Worm (Caenorhabditis elegans) whole organism, L2 larva: ENCODE data around the gene T25D3.4.
"Not testable (repeated sequence)": the region's sequence is repeated elsewhere in the genome, so short reads cannot be mapped to it uniquely, and the experiment has no call there.

Experiments
- C34F6.9 ChIP-seq: fragments of 150-350 bp; optimal IDR thresholded peaks from 2 replicates; lab custom pipeline; 2014; ENCODE audit warnings: missing biosample characterization, missing genetic modification characterization
- F13H6.1 ChIP-seq: sonication (generic microtip); optimal IDR thresholded peaks from 2 replicates; lab custom pipeline; 2016; ENCODE audit warnings: missing genetic modification characterization, missing compliant biosample characterization
- R02D3.7 ChIP-seq: fragments of 150-350 bp; optimal IDR thresholded peaks from 2 replicates; lab custom pipeline; 2014; ENCODE audit warnings: missing biosample characterization, missing genetic modification characterization
- Y55F3AM.14 ChIP-seq: fragments of 200-800 bp; sonication (Bioruptor generic); optimal IDR thresholded peaks from 2 replicates; lab custom pipeline; 2018; ENCODE audit warnings: mild to moderate bottlenecking, missing genetic modification characterization, missing compliant biosample characterization
- alr-1 ChIP-seq: fragments of 150-350 bp; optimal IDR thresholded peaks from 2 replicates; lab custom pipeline; 2014; ENCODE audit warnings: missing biosample characterization, missing genetic modification characterization
- ama-1 ChIP-seq: fragments of 150-350 bp; optimal IDR thresholded peaks from 2 replicates; lab custom pipeline; 2018; ENCODE audit warnings: inconsistent platforms
- ceh-16 ChIP-seq: fragments of 150-350 bp; optimal IDR thresholded peaks from 2 replicates; lab custom pipeline; 2014; ENCODE audit warnings: missing biosample characterization, missing genetic modification characterization
- ceh-82 ChIP-seq: fragments of 150-350 bp; optimal IDR thresholded peaks from 2 replicates; lab custom pipeline; 2014; ENCODE audit warnings: missing biosample characterization, missing genetic modification characterization
- crh-2 ChIP-seq: sonication (generic microtip); optimal IDR thresholded peaks from 2 replicates; lab custom pipeline; 2017; ENCODE audit warnings: missing biosample characterization, missing genetic modification characterization
- elt-1 ChIP-seq: fragments of 150-350 bp; optimal IDR thresholded peaks from 2 replicates; lab custom pipeline; 2014; ENCODE audit warnings: missing biosample characterization, missing genetic modification characterization
- elt-3 ChIP-seq: sonication (generic microtip); optimal IDR thresholded peaks from 2 replicates; lab custom pipeline; 2017; ENCODE audit warnings: missing biosample characterization, missing genetic modification characterization
- gmeb-1 ChIP-seq: fragments of 150-350 bp; optimal IDR thresholded peaks from 2 replicates; lab custom pipeline; 2014; ENCODE audit warnings: missing biosample characterization, missing genetic modification characterization
- lin-13 ChIP-seq: fragments of 150-350 bp; optimal IDR thresholded peaks from 2 replicates; lab custom pipeline; 2014; ENCODE audit warnings: missing biosample characterization, missing genetic modification reagents, missing genetic modification characterization
- lsy-2 ChIP-seq, 2 experiments: fragments of 150-350 bp in 1 of 2; sonication (generic microtip) in 1 of 2; optimal IDR thresholded peaks; 2 replicates each; lab custom pipeline; 2014 to 2017; ENCODE audit warnings: missing biosample characterization in 2 of 2, missing genetic modification characterization in 2 of 2
- mab-5 ChIP-seq: fragments of 150-350 bp; optimal IDR thresholded peaks from 2 replicates; lab custom pipeline; 2014; ENCODE audit warnings: missing biosample characterization, missing genetic modification characterization
- mbf-1 ChIP-seq: sonication (generic microtip); optimal IDR thresholded peaks from 2 replicates; lab custom pipeline; 2017; ENCODE audit warnings: missing biosample characterization, missing genetic modification characterization
- nhr-10 ChIP-seq: sonication (generic microtip); optimal IDR thresholded peaks from 2 replicates; lab custom pipeline; 2017; ENCODE audit warnings: missing biosample characterization, missing genetic modification characterization
- nhr-11 ChIP-seq: fragments of 150-350 bp; optimal IDR thresholded peaks from 2 replicates; lab custom pipeline; 2014; ENCODE audit warnings: missing biosample characterization, missing genetic modification characterization
- nhr-12 ChIP-seq: fragments of 150-350 bp; optimal IDR thresholded peaks from 2 replicates; lab custom pipeline; 2014; ENCODE audit warnings: missing biosample characterization, missing genetic modification characterization
- nhr-21 ChIP-seq: fragments of 150-350 bp; optimal IDR thresholded peaks from 2 replicates; lab custom pipeline; 2014; ENCODE audit warnings: missing biosample characterization, missing genetic modification characterization
- nhr-23 ChIP-seq: fragments of 150-350 bp; optimal IDR thresholded peaks from 2 replicates; lab custom pipeline; 2014; ENCODE audit warnings: missing biosample characterization, missing genetic modification reagents, missing genetic modification characterization
- nhr-25 ChIP-seq: fragments of 150-350 bp; sonication (generic microtip); optimal IDR thresholded peaks from 3 replicates; lab custom pipeline; 2014; ENCODE audit warnings: missing biosample characterization, missing genetic modification characterization
- nhr-6 ChIP-seq: fragments of 150-350 bp; optimal IDR thresholded peaks from 2 replicates; lab custom pipeline; 2014; ENCODE audit warnings: missing biosample characterization, missing genetic modification characterization
- peb-1 ChIP-seq: fragments of 150-350 bp; optimal IDR thresholded peaks from 2 replicates; lab custom pipeline; 2014; ENCODE audit warnings: missing biosample characterization, missing genetic modification characterization
- sem-4 ChIP-seq: fragments of 150-350 bp; optimal IDR thresholded peaks from 2 replicates; lab custom pipeline; 2014; ENCODE audit warnings: missing biosample characterization, missing genetic modification reagents, missing genetic modification characterization
- skn-1 ChIP-seq: sonication (generic microtip); optimal IDR thresholded peaks from 2 replicates; lab custom pipeline; 2017; ENCODE audit warnings: missing biosample characterization, missing genetic modification characterization
- sma-3 ChIP-seq: sonication (generic microtip); optimal IDR thresholded peaks from 2 replicates; lab custom pipeline; 2016; ENCODE audit warnings: missing genetic modification reagents, missing genetic modification characterization, missing compliant biosample characterization
- sma-9 ChIP-seq, 2 experiments: fragments of 150-350 bp in 1 of 2; sonication (generic microtip) in 1 of 2; optimal IDR thresholded peaks; 2 replicates each; lab custom pipeline; 2014 to 2016; ENCODE audit warnings: missing genetic modification characterization in 2 of 2, mild to moderate bottlenecking in 1 of 2, missing biosample characterization in 1 of 2, missing compliant biosample characterization in 1 of 2, missing genetic modification reagents in 1 of 2, moderate library complexity in 1 of 2
- snpc-4 ChIP-seq: fragments of 150-350 bp; optimal IDR thresholded peaks from 2 replicates; lab custom pipeline; 2014; ENCODE audit warnings: missing biosample characterization, missing genetic modification characterization
- unc-55 ChIP-seq: fragments of 150-350 bp; sonication (generic microtip); optimal IDR thresholded peaks from 3 replicates; lab custom pipeline; 2014; ENCODE audit warnings: missing biosample characterization, missing genetic modification reagents, missing genetic modification characterization
- unc-62 ChIP-seq: fragments of 150-350 bp; optimal IDR thresholded peaks from 2 replicates; lab custom pipeline; 2014; ENCODE audit warnings: missing biosample characterization, missing genetic modification reagents, missing genetic modification characterization
- ztf-1 ChIP-seq: fragments of 200-800 bp; sonication (Bioruptor generic); conservative IDR thresholded peaks from 2 replicates; pipeline ENCODE4 v1.3.6; 2022; ENCODE audit warnings: missing genetic modification characterization, missing compliant biosample characterization
- ztf-11 ChIP-seq: sonication (generic microtip); optimal IDR thresholded peaks from 2 replicates; lab custom pipeline; 2017; ENCODE audit warnings: missing biosample characterization, missing genetic modification characterization

The T25D3.4 gene

ce11 chrII:146933-147332 lies at the start of gene T25D3.4:
Gene T25D3.4 (plus strand): TSS chrII:147233.
- TF ChIP-seq mbf-1 (tag; lab: Kevin White, UChicago): no peak
- peak; percentile 14 for TF ChIP-seq unc-55

DNA sequence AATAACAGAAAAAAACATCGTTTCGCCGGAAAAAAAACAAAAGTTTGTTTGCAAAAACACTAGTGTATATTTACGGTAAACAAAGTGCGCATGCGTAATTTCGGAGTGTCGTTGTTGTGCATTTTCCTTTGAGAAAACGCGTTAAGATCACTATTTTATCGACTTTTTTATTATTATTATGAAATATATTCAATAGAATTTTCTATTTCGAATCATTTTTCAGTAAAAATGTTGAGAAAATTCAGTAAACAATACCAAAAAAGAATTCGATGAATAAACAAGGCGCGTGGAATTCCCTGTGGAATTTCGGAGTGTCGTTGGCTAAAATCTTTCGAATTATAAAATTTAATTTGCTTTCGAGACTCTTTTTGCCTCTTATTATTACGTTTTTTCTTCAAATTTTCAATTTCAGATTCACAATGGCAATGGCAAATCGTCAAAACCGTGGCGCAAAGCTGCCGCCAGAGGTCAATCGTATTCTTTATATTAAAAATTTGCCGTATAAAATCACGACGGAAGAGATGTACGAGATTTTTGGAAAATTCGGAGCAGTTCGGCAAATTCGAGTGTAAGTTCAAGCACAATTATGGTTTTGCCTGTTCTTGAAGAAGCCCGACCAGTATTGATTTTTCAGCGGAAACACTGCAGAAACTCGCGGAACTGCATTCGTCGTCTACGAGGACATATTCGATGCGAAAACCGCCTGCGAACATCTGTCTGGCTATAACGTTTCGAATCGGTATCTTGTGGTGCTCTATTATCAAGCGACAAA lies 48.9 kb upstream of the T25D3.4 start, which contains the start of the genes luc-7L3 and sftb-6:
TSS of gene luc-7L3 (minus strand) at position 36 of the 772 bp plus-strand sequence.
TSS of gene sftb-6 (plus strand) at position 413 of the 772 bp plus-strand sequence.
- no peak for TF ChIP-seq ama-1
- TF ChIP-seq nhr-6 (tag; lab: Kevin White, UChicago): peak; percentile 20
- TF ChIP-seq nhr-25 (tag; lab: Kevin White, UChicago): peak; percentile 43
- TF ChIP-seq crh-2 (tag; lab: Kevin White, UChicago): peak; percentile 40
- TF ChIP-seq sma-3 (GFP tag; lab: Kevin White, UChicago): peak; percentile 52
- TF ChIP-seq peb-1 (tag; lab: Kevin White, UChicago): no peak
- no peak for TF ChIP-seq sem-4 (tag; lab: Kevin White, UChicago)
- no peak for TF ChIP-seq nhr-10
- TF ChIP-seq mab-5 (tag; lab: Kevin White, UChicago): no peak
- no peak for TF ChIP-seq nhr-23 (tag; lab: Kevin White, UChicago)
- TF ChIP-seq elt-1 (tag; lab: Kevin White, UChicago): no peak
- TF ChIP-seq sma-9 (GFP tag; optimal IDR thresholded peaks at IDR 0.05; lab: Kevin White, UChicago): no peak
- TF ChIP-seq sma-9 (tag; optimal IDR thresholded peaks at IDR 0.05; lab: Kevin White, UChicago): no peak
- peak; percentile 93 for TF ChIP-seq R02D3.7 (tag; lab: Kevin White, UChicago)
- TF ChIP-seq unc-55: peak; percentile 74
- peak; percentile 54 to 83 for TF ChIP-seq lsy-2 (tag; optimal IDR thresholded peaks at IDR 0.05; lab: Kevin White, UChicago)
- TF ChIP-seq ceh-16 (tag; lab: Kevin White, UChicago): no peak
- TF ChIP-seq skn-1: no peak
- TF ChIP-seq ztf-1 (GFP tag; lab: Robert Waterston, UW): no peak
- no peak for TF ChIP-seq snpc-4 (tag; lab: Kevin White, UChicago)
- TF ChIP-seq nhr-12: no peak
- TF ChIP-seq gmeb-1 (tag; lab: Kevin White, UChicago): peak; percentile 74
- no peak for TF ChIP-seq mbf-1 (tag; lab: Kevin White, UChicago)
- no peak for TF ChIP-seq ceh-82 (tag; lab: Kevin White, UChicago)
- no peak for TF ChIP-seq alr-1 (tag; lab: Kevin White, UChicago)
- no peak for TF ChIP-seq F13H6.1 (tag; lab: Kevin White, UChicago)
- TF ChIP-seq ztf-11 (tag; lab: Kevin White, UChicago): no peak
- TF ChIP-seq unc-62 (GFP tag; lab: Kevin White, UChicago): no peak
- TF ChIP-seq elt-3 (tag; lab: Kevin White, UChicago): no peak
- peak; percentile 78 for TF ChIP-seq C34F6.9 (tag; lab: Kevin White, UChicago)
- TF ChIP-seq nhr-11 (tag; lab: Kevin White, UChicago): no peak
- peak; percentile 57 for TF ChIP-seq lin-13
- no peak for TF ChIP-seq Y55F3AM.14 (GFP tag; lab: Kevin White, UChicago)
- peak; percentile 19 for TF ChIP-seq nhr-21 (tag; lab: Kevin White, UChicago)

- TF ChIP-seq nhr-25 (tag; lab: Kevin White, UChicago); nhr-12; R02D3.7 (tag; lab: Kevin White, UChicago): not testable (repeated sequence)
Observed at ce11 chrII:98894-99293, 48.1 kb upstream of the T25D3.4 start, which contains the start of gene C50D2.10. Gene C50D2.10 (plus strand): TSS chrII:99138.

DNA sequence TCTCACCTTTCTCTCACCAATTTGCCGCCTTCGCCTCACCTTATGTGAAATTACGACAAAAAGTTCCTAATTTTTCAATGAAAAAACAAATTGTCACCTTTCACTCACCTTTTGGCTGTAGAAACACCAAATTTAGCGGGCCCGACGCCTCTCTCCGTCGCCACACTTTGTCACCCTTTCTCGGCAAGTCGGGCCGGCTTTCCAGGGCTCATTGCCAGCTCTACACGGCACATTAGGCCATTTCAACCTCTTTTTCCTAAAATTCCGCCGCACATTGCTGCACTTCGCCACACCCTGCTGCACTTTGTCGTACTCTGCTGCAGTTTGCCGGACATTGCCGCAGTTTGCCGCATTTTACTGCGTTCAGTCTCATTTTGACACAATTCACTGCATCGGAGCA lies 45.9 kb upstream of the T25D3.4 start:
- no peak for TF ChIP-seq sma-3 (GFP tag; lab: Kevin White, UChicago)
- TF ChIP-seq sem-4 (tag; lab: Kevin White, UChicago): no peak
- no peak for TF ChIP-seq unc-62 (GFP tag; lab: Kevin White, UChicago)
- no peak for TF ChIP-seq F13H6.1 (tag; lab: Kevin White, UChicago)
- TF ChIP-seq peb-1 (tag; lab: Kevin White, UChicago): no peak
- TF ChIP-seq nhr-11 (tag; lab: Kevin White, UChicago): no peak
- no peak for TF ChIP-seq C34F6.9 (tag; lab: Kevin White, UChicago)
- no peak for TF ChIP-seq elt-1 (tag; lab: Kevin White, UChicago)
- no peak for TF ChIP-seq elt-3 (tag; lab: Kevin White, UChicago)
